Worm (Caenorhabditis elegans): ENCODE data around the gene K08B4.7.

ce11 chrIV:6048462-6048861, 43.8 kb downstream of the K08B4.7 start:
- no peak for TF ChIP-seq nhr-11 (tag; optimal IDR thresholded peaks at IDR 0.05)
- no peak for TF ChIP-seq nhr-237 (tag; optimal IDR thresholded peaks at IDR 0.05)
- no peak for TF ChIP-seq nhr-12 (tag; optimal IDR thresholded peaks at IDR 0.05)

All from whole organism, L2 larva.